Fruit fly (Drosophila melanogaster): ENCODE measurements around the gene RhoGEF64C.
A peak's percentile ranks its signal among the peaks of the same experiment; 100 is the strongest.

The RhoGEF64C gene

dm6 chr3L:4824356-4825138, 132.0 kb downstream of the RhoGEF64C start (continued):
- TF ChIP-seq vnd (GFP tag; IDR thresholded peaks at IDR 0.05; ENCODE audit: partially characterized antibody) (no peak), HLHmδ (GFP tag; optimal IDR thresholded peaks at IDR 0.05) (no peak), CG10366 (GFP tag; IDR thresholded peaks at IDR 0.05) (peak; percentile 97), CG6689 (GFP tag; IDR thresholded peaks at IDR 0.05) (peak; percentile 97), CG9817 (tag; optimal IDR thresholded peaks at IDR 0.05) (peak; percentile 92), CG9797 (GFP tag; optimal IDR thresholded peaks at IDR 0.05) (peak; percentile 25), Blimp-1 (GFP tag; optimal IDR thresholded peaks at IDR 0.05) (peak; percentile 93), slou (GFP tag; optimal IDR thresholded peaks at IDR 0.05) (peak; percentile 90), inv (GFP tag; IDR thresholded peaks at IDR 0.05; ENCODE audit: partially characterized antibody) (no peak), CG1647 (GFP tag; optimal IDR thresholded peaks at IDR 0.05) (peak; percentile 91), Lpt (GFP tag; optimal IDR thresholded peaks at IDR 0.05) (no peak), odd (GFP tag; optimal IDR thresholded peaks at IDR 0.05) (no peak), CG1603 (tag; optimal IDR thresholded peaks at IDR 0.05) (no peak), CG13624 (GFP tag; optimal IDR thresholded peaks at IDR 0.05) (peak; percentile 93), cad (GFP tag; optimal IDR thresholded peaks at IDR 0.05) (no peak), lbe (GFP tag; optimal IDR thresholded peaks at IDR 0.05) (peak; percentile 80), kay (GFP tag; optimal IDR thresholded peaks at IDR 0.05) (peak; percentile 98), CG11560 (tag; IDR thresholded peaks at IDR 0.05) (peak; percentile 83), wek (GFP tag; optimal IDR thresholded peaks at IDR 0.05) (peak; percentile 70), knrl (GFP tag; IDR thresholded peaks at IDR 0.05; ENCODE audit: partially characterized antibody) (peak; percentile 14; the same call in 1 of the 3 replicates), NC2α (GFP tag; optimal IDR thresholded peaks at IDR 0.05) (peak; percentile 72), ttk (GFP tag; IDR thresholded peaks at IDR 0.05) (peak; percentile 96), pzg (GFP tag; optimal IDR thresholded peaks at IDR 0.05) (peak; percentile 42), ro (GFP tag; IDR thresholded peaks at IDR 0.05) (peak; percentile 94), MTF-1 (GFP tag; optimal IDR thresholded peaks at IDR 0.05; ENCODE audit: borderline replicate concordance) (peak; percentile 77), Sox100B (GFP tag; optimal IDR thresholded peaks at IDR 0.05) (no peak), tgo (GFP tag; IDR thresholded peaks at IDR 0.05) (peak; percentile 96), CG17186 (GFP tag; optimal IDR thresholded peaks at IDR 0.05) (peak; percentile 80), CG11696 (GFP tag; IDR thresholded peaks at IDR 0.05) (peak; percentile 89), trem (tag; optimal IDR thresholded peaks at IDR 0.05) (peak; percentile 87), CG5245 (GFP tag; optimal IDR thresholded peaks at IDR 0.05) (peak; percentile 92), pum (GFP tag; optimal IDR thresholded peaks at IDR 0.05) (peak; percentile 84), CG1792 (GFP tag; optimal IDR thresholded peaks at IDR 0.05) (peak; percentile 72), YL-1 (GFP tag; optimal IDR thresholded peaks at IDR 0.05) (peak; percentile 87), CG4707 (GFP tag; optimal IDR thresholded peaks at IDR 0.05) (peak; percentile 75), CG12942 (GFP tag; optimal IDR thresholded peaks at IDR 0.05) (peak; percentile 93), lmd (GFP tag; IDR thresholded peaks at IDR 0.05) (peak; percentile 98), HLH3B (GFP tag; IDR thresholded peaks at IDR 0.05) (peak; percentile 97), sc (optimal IDR thresholded peaks at IDR 0.05) (no peak), sc (GFP tag; optimal IDR thresholded peaks at IDR 0.05) (peak; percentile 94), Deaf1 (tag; optimal IDR thresholded peaks at IDR 0.05) (peak; percentile 79), Mad (GFP tag; optimal IDR thresholded peaks at IDR 0.05) (peak; percentile 93), run (tag; optimal IDR thresholded peaks at IDR 0.05) (peak; percentile 90), sug (tag; optimal IDR thresholded peaks at IDR 0.05) (peak; percentile 88), CG8359 (GFP tag; optimal IDR thresholded peaks at IDR 0.05; ENCODE audit: borderline replicate concordance) (peak; percentile 85), unc-4 (GFP tag; IDR thresholded peaks at IDR 0.05; ENCODE audit: partially characterized antibody) (peak; percentile 72), jigr1 (GFP tag; IDR thresholded peaks at IDR 0.05) (peak; percentile 88), Fer1 (GFP tag; optimal IDR thresholded peaks at IDR 0.05) (peak; percentile 93), CG4730 (GFP tag; IDR thresholded peaks at IDR 0.05) (peak; percentile 96)
